Worm (Caenorhabditis elegans) whole organism, L1 larva: Measurements from ENCODE around the gene fbxa-196.

Experiments
- C34B4.2 ChIP-seq: sonication (generic microtip); optimal IDR thresholded peaks from 2 replicates; lab custom pipeline; 2017; ENCODE audit warnings: mild to moderate bottlenecking, missing genetic modification characterization, missing compliant biosample characterization
- Y116A8C.19 ChIP-seq: sonication (generic microtip); optimal IDR thresholded peaks from 2 replicates; lab custom pipeline; 2016; ENCODE audit warnings: missing compliant biosample characterization, missing genetic modification characterization, borderline replicate concordance
- aly-2 ChIP-seq: fragments of 150-350 bp; optimal IDR thresholded peaks from 2 replicates; lab custom pipeline; 2014; ENCODE audit warnings: missing biosample characterization, missing genetic modification characterization
- blmp-1 ChIP-seq: fragments of 150-350 bp; optimal IDR thresholded peaks from 2 replicates; lab custom pipeline; 2014; ENCODE audit warnings: missing biosample characterization, missing genetic modification characterization
- ceh-8 ChIP-seq: fragments of 200-800 bp; sonication (Bioruptor generic); optimal IDR thresholded peaks from 2 replicates; lab custom pipeline; 2018; ENCODE audit warnings: mild to moderate bottlenecking, missing genetic modification characterization, moderate library complexity, missing compliant biosample characterization
- ceh-82 ChIP-seq, 3 experiments: fragments of 150-350 bp in 1 of 3; sonication (generic microtip) in 2 of 3; optimal IDR thresholded peaks; 2 replicates each; lab custom pipeline; 2014 to 2017; ENCODE audit warnings: missing biosample characterization in 3 of 3, missing genetic modification characterization in 3 of 3
- ceh-90 ChIP-seq: sonication (generic microtip); optimal IDR thresholded peaks from 2 replicates; lab custom pipeline; 2016; ENCODE audit warnings: missing genetic modification characterization, missing compliant biosample characterization
- ces-1 ChIP-seq: fragments of 150-350 bp; optimal IDR thresholded peaks from 2 replicates; lab custom pipeline; 2014; ENCODE audit warnings: missing biosample characterization, missing genetic modification reagents, missing genetic modification characterization
- dpl-1 ChIP-seq, 3 experiments: fragments of 150-350 bp in 2 of 3; sonication (generic microtip) in 1 of 3; optimal IDR thresholded peaks; 2 replicates each; lab custom pipeline; 2014 to 2017; ENCODE audit warnings: missing biosample characterization in 3 of 3, missing genetic modification characterization in 3 of 3, missing genetic modification reagents in 3 of 3
- efl-1 ChIP-seq, 4 experiments: fragments of 150-350 bp; optimal IDR thresholded peaks in 3 of 4; peaks in 1 of 4; 1 replicate in 1 of 4; 2 replicates in 3 of 4; lab custom pipeline; 2014; ENCODE audit warnings: missing biosample characterization in 2 of 4, missing genetic modification characterization in 2 of 4, missing genetic modification reagents in 2 of 4
- egl-27 ChIP-seq, 2 experiments: fragments of 150-350 bp in 1 of 2; sonication (generic microtip); optimal IDR thresholded peaks; 3 replicates each; lab custom pipeline; 2017 to 2018; ENCODE audit warnings: missing biosample characterization in 2 of 2, missing genetic modification characterization in 2 of 2, missing genetic modification reagents in 2 of 2
- elt-3 ChIP-seq, 6 experiments: fragments of 150-350 bp in 1 of 6; sonication (generic microtip); optimal IDR thresholded peaks; 2 replicates each; lab custom pipeline; 2017 to 2018; ENCODE audit warnings: missing biosample characterization in 6 of 6, missing genetic modification characterization in 6 of 6, inconsistent platforms in 1 of 6
- ets-5 ChIP-seq: fragments of 200-800 bp; sonication (Bioruptor generic); IDR thresholded peaks from 2 replicates; pipeline ENCODE4 v1.3.6; 2022; ENCODE audit warnings: missing genetic modification characterization, missing compliant biosample characterization
- fkh-4 ChIP-seq: sonication (generic microtip); optimal IDR thresholded peaks from 2 replicates; lab custom pipeline; 2016; ENCODE audit warnings: missing compliant biosample characterization, missing genetic modification characterization, borderline replicate concordance
- grh-1 ChIP-seq: fragments of 200-800 bp; sonication (Bioruptor generic); IDR thresholded peaks from 2 replicates; pipeline ENCODE4 v1.3.6; 2022; ENCODE audit warnings: missing genetic modification reagents, missing genetic modification characterization, missing compliant biosample characterization
- hlh-17 ChIP-seq: fragments of 200-800 bp; sonication (Bioruptor generic); optimal IDR thresholded peaks from 2 replicates; lab custom pipeline; 2018; ENCODE audit warnings: missing genetic modification characterization, mild to moderate bottlenecking, missing compliant biosample characterization, moderate library complexity, borderline replicate concordance
- hlh-4 ChIP-seq: sonication (generic microtip); optimal IDR thresholded peaks from 2 replicates; lab custom pipeline; 2016; ENCODE audit warnings: mild to moderate bottlenecking, missing genetic modification characterization, missing compliant biosample characterization
- irx-1 ChIP-seq: sonication (generic microtip); optimal IDR thresholded peaks from 2 replicates; lab custom pipeline; 2016; ENCODE audit warnings: missing genetic modification characterization, missing compliant biosample characterization
- isw-1 ChIP-seq: fragments of 200-800 bp; sonication (Bioruptor generic); IDR thresholded peaks from 2 replicates; pipeline ENCODE4 v1.3.6; 2022; ENCODE audit warnings: missing genetic modification characterization, missing compliant biosample characterization
- jun-1 ChIP-seq: fragments of 150-350 bp; optimal IDR thresholded peaks from 2 replicates; lab custom pipeline; 2014; ENCODE audit warnings: missing biosample characterization, missing genetic modification reagents, missing genetic modification characterization
- lin-14 ChIP-seq: fragments of 200-800 bp; sonication (Bioruptor generic); optimal IDR thresholded peaks from 2 replicates; lab custom pipeline; 2018; ENCODE audit warnings: mild to moderate bottlenecking, missing genetic modification characterization, moderate library complexity, missing compliant biosample characterization
- lir-3 ChIP-seq: sonication (generic microtip); optimal IDR thresholded peaks from 2 replicates; lab custom pipeline; 2016; ENCODE audit warnings: mild to moderate bottlenecking, missing genetic modification characterization, moderate library complexity, missing compliant biosample characterization; ENCODE audit not compliant: poor library complexity
- mab-9 ChIP-seq: fragments of 200-800 bp; sonication (Bioruptor generic); IDR thresholded peaks from 2 replicates; pipeline ENCODE4 v1.3.6; 2022; ENCODE audit warnings: missing genetic modification reagents, missing genetic modification characterization, missing compliant biosample characterization
- mdl-1 ChIP-seq, 2 experiments: fragments of 150-350 bp; optimal IDR thresholded peaks; 2 replicates each; lab custom pipeline; 2014 to 2017; ENCODE audit warnings: missing biosample characterization in 2 of 2, missing genetic modification characterization in 2 of 2, inconsistent platforms in 1 of 2
- nhr-20 ChIP-seq: sonication (generic microtip); optimal IDR thresholded peaks from 2 replicates; lab custom pipeline; 2016; ENCODE audit warnings: mild to moderate bottlenecking, missing genetic modification characterization, missing compliant biosample characterization
- nhr-28 ChIP-seq: fragments of 150-350 bp; optimal IDR thresholded peaks from 2 replicates; lab custom pipeline; 2014; ENCODE audit warnings: missing biosample characterization, missing genetic modification characterization
- nhr-71 ChIP-seq: sonication (generic microtip); optimal IDR thresholded peaks from 2 replicates; lab custom pipeline; 2016; ENCODE audit warnings: mild to moderate bottlenecking, missing genetic modification characterization, moderate library complexity, missing compliant biosample characterization
- nhr-76 ChIP-seq: sonication (generic microtip); optimal IDR thresholded peaks from 2 replicates; lab custom pipeline; 2017; ENCODE audit warnings: missing biosample characterization, missing genetic modification characterization
- nhr-77 ChIP-seq: fragments of 150-350 bp; optimal IDR thresholded peaks from 2 replicates; lab custom pipeline; 2014; ENCODE audit warnings: missing biosample characterization, missing genetic modification characterization
- nhr-84 ChIP-seq: sonication (generic microtip); optimal IDR thresholded peaks from 2 replicates; lab custom pipeline; 2017; ENCODE audit warnings: missing biosample characterization, missing genetic modification characterization
- nhr-85 ChIP-seq: sonication (generic microtip); peaks from one replicate; lab custom pipeline; 2016; ENCODE audit warnings: missing genetic modification characterization, inconsistent platforms, missing compliant biosample characterization
- nhr-90 ChIP-seq: sonication (generic microtip); optimal IDR thresholded peaks from 2 replicates; lab custom pipeline; 2016; ENCODE audit warnings: mild to moderate bottlenecking, missing genetic modification characterization, missing compliant biosample characterization; ENCODE audit not compliant: poor library complexity
- skn-1 ChIP-seq: fragments of 150-350 bp; optimal IDR thresholded peaks from 2 replicates; lab custom pipeline; 2014; ENCODE audit warnings: missing biosample characterization, missing genetic modification characterization
- snpc-4 ChIP-seq: fragments of 150-350 bp; optimal IDR thresholded peaks from 2 replicates; lab custom pipeline; 2014; ENCODE audit warnings: missing biosample characterization, missing genetic modification characterization
- sox-4 ChIP-seq: sonication (generic microtip); optimal IDR thresholded peaks from 2 replicates; lab custom pipeline; 2016; ENCODE audit warnings: missing genetic modification characterization, missing compliant biosample characterization
- unc-130 ChIP-seq: fragments of 150-350 bp; optimal IDR thresholded peaks from 2 replicates; lab custom pipeline; 2017; ENCODE audit warnings: missing biosample characterization, missing genetic modification characterization, inconsistent platforms
- unc-86 ChIP-seq: sonication (generic microtip); optimal IDR thresholded peaks from 2 replicates; lab custom pipeline; 2016; ENCODE audit warnings: missing genetic modification characterization, missing compliant biosample characterization
- vab-15 ChIP-seq: sonication (generic microtip); optimal IDR thresholded peaks from 2 replicates; lab custom pipeline; 2017; ENCODE audit warnings: missing genotype, mild to moderate bottlenecking, missing genetic modification characterization, missing compliant biosample characterization
- xbp-1 ChIP-seq: sonication (generic microtip); optimal IDR thresholded peaks from 2 replicates; lab custom pipeline; 2016; ENCODE audit warnings: missing genetic modification characterization, missing compliant biosample characterization
- ztf-11 ChIP-seq, 2 experiments: sonication (generic microtip); optimal IDR thresholded peaks; 2 replicates each; lab custom pipeline; 2016 to 2017; ENCODE audit warnings: missing genetic modification characterization in 2 of 2, missing biosample characterization in 1 of 2, missing compliant biosample characterization in 1 of 2
- ztf-4 ChIP-seq: fragments of 150-350 bp; optimal IDR thresholded peaks from 2 replicates; lab custom pipeline; 2014; ENCODE audit warnings: missing biosample characterization, missing genetic modification characterization

Gene fbxa-196

DNA sequence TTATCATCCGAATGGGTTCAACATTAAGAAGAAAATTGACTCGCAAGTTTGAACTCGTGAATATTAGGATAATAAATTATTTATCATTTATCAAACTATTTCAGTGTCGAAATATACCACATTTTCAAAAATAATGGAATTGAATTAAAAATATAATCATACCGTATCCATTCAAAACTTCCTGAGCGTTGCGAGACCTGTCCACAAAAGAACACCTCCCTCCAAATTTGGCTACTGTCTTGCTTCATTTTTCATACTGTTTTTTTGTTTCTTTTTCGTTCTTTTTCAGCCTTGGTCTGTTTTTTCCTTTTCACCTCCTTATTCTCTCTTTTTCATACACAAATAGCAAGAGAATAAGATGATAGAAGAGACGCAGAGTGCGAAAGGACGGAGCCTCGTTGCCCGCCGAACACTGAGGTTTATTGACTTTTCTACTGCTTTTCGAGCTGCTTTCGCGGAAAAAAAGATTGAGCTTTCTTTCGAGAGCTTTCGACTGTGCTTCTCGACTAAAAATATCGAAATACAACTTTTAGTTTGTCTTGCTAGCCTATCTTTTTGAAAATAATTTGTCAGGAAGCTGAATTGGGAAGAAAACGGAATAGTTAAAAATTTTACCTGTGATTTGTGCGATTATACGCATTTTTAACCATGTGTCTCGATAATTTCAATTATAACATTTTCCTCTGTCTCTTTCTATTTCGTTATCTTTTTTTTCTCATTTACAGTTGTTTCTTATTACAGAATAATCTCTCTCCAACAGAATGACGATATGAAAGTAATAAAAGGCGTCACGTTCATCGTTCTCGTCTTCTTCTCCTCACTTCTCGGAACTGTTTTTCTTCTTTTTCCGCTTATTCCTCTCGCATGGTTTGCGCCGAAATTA lies 1.9 kb downstream of the fbxa-196 start, which contains the start of gene acl-8 (continued):
- TF ChIP-seq ets-5: no peak
- TF ChIP-seq ztf-4 (tag; lab: Kevin White, UChicago): no peak
- TF ChIP-seq fkh-4 (tag; lab: Kevin White, UChicago): no peak
- peak in 1 of 2 experiments; percentile 4 for TF ChIP-seq efl-1 (optimal IDR thresholded peaks at IDR 0.05; lab: Kevin White, UChicago)
- peak in 1 of 2 experiments; percentile 68 for TF ChIP-seq efl-1 (GFP tag; optimal IDR thresholded peaks at IDR 0.05 in 1 of 2; lab: Kevin White, UChicago)
- no peak for TF ChIP-seq skn-1 (tag; lab: Kevin White, UChicago)
- no peak for TF ChIP-seq lin-14 (GFP tag; lab: Kevin White, UChicago)

- no peak for TF ChIP-seq ceh-90 (tag; lab: Kevin White, UChicago)
- TF ChIP-seq lin-14 (GFP tag; lab: Kevin White, UChicago): no peak
- no peak for TF ChIP-seq C34B4.2
- TF ChIP-seq xbp-1 (tag; lab: Kevin White, UChicago): no peak
- TF ChIP-seq isw-1 (GFP tag; lab: Robert Waterston, UW): no peak
- no peak for TF ChIP-seq hlh-17
- TF ChIP-seq mdl-1 (tag; optimal IDR thresholded peaks at IDR 0.05; lab: Kevin White, UChicago): no peak
- no peak for TF ChIP-seq unc-130
- TF ChIP-seq nhr-20: no peak
- no peak for TF ChIP-seq egl-27 (tag; optimal IDR thresholded peaks at IDR 0.05; lab: Kevin White, UChicago)
Observed at ce11 chrV:6453122-6453521, 4.7 kb downstream of the fbxa-196 start, which contains the start of gene acl-9. TSS of gene acl-9 (plus strand) at chrV:6453226.

ce11 chrV:6456903-6457302 lies 8.4 kb downstream of the fbxa-196 start:
- TF ChIP-seq mdl-1 (tag; optimal IDR thresholded peaks at IDR 0.05; lab: Kevin White, UChicago): no peak
- TF ChIP-seq nhr-90: no peak
- no peak for TF ChIP-seq jun-1 (tag; lab: Kevin White, UChicago)
- TF ChIP-seq irx-1 (tag; lab: Kevin White, UChicago): no peak
- TF ChIP-seq ceh-8 (GFP tag; lab: Kevin White, UChicago): no peak
- TF ChIP-seq skn-1 (tag; lab: Kevin White, UChicago): no peak
- TF ChIP-seq Y116A8C.19 (tag; lab: Kevin White, UChicago): no peak
- TF ChIP-seq nhr-85 (tag; lab: Kevin White, UChicago): no peak
- no peak for TF ChIP-seq nhr-77 (tag; lab: Kevin White, UChicago)
- no peak for TF ChIP-seq lir-3 (tag; lab: Kevin White, UChicago)
- no peak for TF ChIP-seq isw-1 (GFP tag; lab: Robert Waterston, UW)
- no peak for TF ChIP-seq ceh-82 (tag; optimal IDR thresholded peaks at IDR 0.05; lab: Kevin White, UChicago)
- TF ChIP-seq snpc-4: no peak
- no peak for TF ChIP-seq nhr-28 (tag; lab: Kevin White, UChicago)
- TF ChIP-seq unc-86: no peak
- TF ChIP-seq vab-15 (tag; lab: Kevin White, UChicago): no peak
- TF ChIP-seq nhr-84 (tag; lab: Kevin White, UChicago): no peak
- TF ChIP-seq mab-9 (GFP tag; lab: Robert Waterston, UW): no peak
- TF ChIP-seq, all 84 proteins: peak for 0

DNA sequence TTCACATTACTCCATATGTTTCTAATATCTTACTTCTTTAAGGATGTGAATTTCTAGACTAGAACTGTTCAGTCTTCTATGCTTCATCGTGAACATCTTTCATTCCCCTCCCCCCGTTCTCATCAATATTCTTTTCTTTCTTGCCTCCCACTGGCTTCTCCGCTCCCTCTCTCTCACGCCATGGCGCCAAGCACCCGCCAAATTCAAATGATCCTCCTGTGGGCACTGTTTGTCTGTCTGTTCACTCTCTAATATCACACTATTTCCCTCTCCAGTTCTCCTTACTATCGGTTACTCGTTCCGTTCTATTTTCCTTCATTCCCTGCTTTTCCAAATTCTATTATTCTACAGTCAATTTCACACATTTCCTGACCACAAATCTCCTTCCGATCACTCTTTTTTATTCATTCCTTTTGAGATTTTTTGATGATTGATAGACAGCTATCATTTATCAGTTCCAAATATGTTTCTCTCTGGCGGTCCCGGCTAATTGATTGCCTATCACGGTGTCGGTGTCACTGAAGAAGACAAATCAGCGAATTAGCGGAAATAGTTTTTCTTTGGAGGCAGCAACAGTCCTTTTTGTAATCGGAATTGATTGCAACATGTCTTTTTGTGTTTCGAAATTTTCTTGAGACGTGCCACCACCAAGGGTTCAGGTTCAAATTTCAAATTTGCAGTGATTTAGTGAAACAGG lies 10.0 kb downstream of the fbxa-196 start:
- TF ChIP-seq grh-1 (GFP tag; lab: Robert Waterston, UW) (no peak), efl-1 (optimal IDR thresholded peaks at IDR 0.05; lab: Kevin White, UChicago) (no peak), efl-1 (GFP tag; optimal IDR thresholded peaks at IDR 0.05 in 1 of 2; lab: Kevin White, UChicago) (peak in 1 of 2 experiments; percentile 62), blmp-1 (tag; lab: Kevin White, UChicago) (peak; percentile 57), jun-1 (tag; lab: Kevin White, UChicago) (no peak), egl-27 (tag; optimal IDR thresholded peaks at IDR 0.05; lab: Kevin White, UChicago) (no peak), nhr-84 (tag; lab: Kevin White, UChicago) (no peak), ces-1 (GFP tag; lab: Kevin White, UChicago) (no peak), aly-2 (no peak), dpl-1 (GFP tag; optimal IDR thresholded peaks at IDR 0.05; lab: Kevin White, UChicago) (peak in 1 of 3 experiments; percentile 1), nhr-71 (tag; lab: Kevin White, UChicago) (no peak), hlh-4 (no peak), nhr-20 (no peak), elt-3 (tag; optimal IDR thresholded peaks at IDR 0.05; lab: Kevin White, UChicago) (peak in 1 of 6 experiments; percentile 43), lin-14 (GFP tag; lab: Kevin White, UChicago) (peak; percentile 50), nhr-76 (tag; lab: Kevin White, UChicago) (no peak), ztf-11 (tag; optimal IDR thresholded peaks at IDR 0.05; lab: Kevin White, UChicago) (peak in 1 of 2 experiments; percentile 3), sox-4 (tag; lab: Kevin White, UChicago) (no peak), isw-1 (GFP tag; lab: Robert Waterston, UW) (no peak)
